Fruit fly (Drosophila melanogaster) whole organism, prepupa: Measurements from ENCODE around the gene CG32568.

Experiments
- CG15336 ChIP-seq: fragments of 200-800 bp; sonication (Bioruptor generic); IDR thresholded peaks from 2 replicates; pipeline ENCODE4 v1.3.6; 2022; ENCODE audit warnings: missing biosample characterization, missing genetic modification characterization
- CG1621 ChIP-seq: fragments of 200-800 bp; sonication (Bioruptor generic); optimal IDR thresholded peaks from 3 replicates; lab custom pipeline; 2018; ENCODE audit warnings: missing biosample characterization, mild to moderate bottlenecking, missing genetic modification characterization
- CG3919 ChIP-seq: fragments of 200-800 bp; sonication (Bioruptor generic); optimal IDR thresholded peaks from 3 replicates; lab custom pipeline; 2016; ENCODE audit warnings: missing biosample characterization, missing genetic modification characterization
- CG6854 ChIP-seq: fragments of 200-800 bp; sonication (Bioruptor generic); optimal IDR thresholded peaks from 2 replicates; lab custom pipeline; 2017; ENCODE audit warnings: missing biosample characterization, mild to moderate bottlenecking, missing genetic modification characterization
- CG8319 ChIP-seq: fragments of 200-800 bp; sonication (Bioruptor generic); optimal IDR thresholded peaks from 3 replicates; lab custom pipeline; 2016; ENCODE audit warnings: missing biosample characterization, missing genetic modification characterization
- Eip78C ChIP-seq: fragments of 200-800 bp; sonication (Bioruptor generic); peaks from one replicate; lab custom pipeline; 2016; ENCODE audit warnings: missing biosample characterization, missing genetic modification characterization
- Sox14 ChIP-seq: fragments of 200-800 bp; sonication (Bioruptor generic); optimal IDR thresholded peaks from 3 replicates; lab custom pipeline; 2016; ENCODE audit warnings: missing biosample characterization, missing genetic modification characterization
- dsx ChIP-seq: fragments of 200-800 bp; optimal IDR thresholded peaks from 3 replicates; lab custom pipeline; 2019; ENCODE audit warnings: missing biosample characterization, mild to moderate bottlenecking, missing genetic modification characterization, moderate library complexity; ENCODE audit not compliant: poor library complexity, severe bottlenecking
- fd59A ChIP-seq: fragments of 200-800 bp; sonication (Bioruptor generic); optimal IDR thresholded peaks from 2 replicates; lab custom pipeline; 2017; ENCODE audit warnings: missing biosample characterization, mild to moderate bottlenecking, missing genetic modification characterization, missing genetic modification reagents
- salr ChIP-seq, 2 experiments: fragments of 200-800 bp; sonication (Bioruptor generic); optimal IDR thresholded peaks; 3 replicates each; lab custom pipeline; 2016 to 2018; ENCODE audit warnings: missing biosample characterization in 2 of 2, missing genetic modification characterization in 2 of 2, mild to moderate bottlenecking in 1 of 2
- ss ChIP-seq, 2 experiments: fragments of 200-800 bp; sonication (Bioruptor generic); optimal IDR thresholded peaks; 2 replicates in 1 of 2; 3 replicates in 1 of 2; lab custom pipeline; 2017 to 2018; ENCODE audit warnings: mild to moderate bottlenecking in 2 of 2, missing biosample characterization in 2 of 2, missing genetic modification characterization in 2 of 2, moderate library complexity in 1 of 2
- svp ChIP-seq: fragments of 200-800 bp; sonication (Bioruptor generic); peaks from one replicate; lab custom pipeline; 2016; ENCODE audit warnings: missing biosample characterization, missing genetic modification characterization

CG32568 gene

dm6 chrX:16791058-16791457 lies 50.4 kb downstream of the CG32568 start, which contains the start of gene Rrp45:
TSS of gene Rrp45 (minus strand) at chrX:16791266.
- TF ChIP-seq CG15336 (GFP tag; lab: Robert Waterston, UW) (no peak), ss (GFP tag; optimal IDR thresholded peaks at IDR 0.05; lab: Kevin White, UChicago) (no peak), Eip78C (GFP tag; lab: Kevin White, UChicago) (peak; percentile 52), dsx (GFP tag; lab: Kevin White, UChicago) (no peak), CG3919 (GFP tag; lab: Kevin White, UChicago) (no peak), svp (no peak), Sox14 (GFP tag; lab: Kevin White, UChicago) (peak; percentile 18)

DNA sequence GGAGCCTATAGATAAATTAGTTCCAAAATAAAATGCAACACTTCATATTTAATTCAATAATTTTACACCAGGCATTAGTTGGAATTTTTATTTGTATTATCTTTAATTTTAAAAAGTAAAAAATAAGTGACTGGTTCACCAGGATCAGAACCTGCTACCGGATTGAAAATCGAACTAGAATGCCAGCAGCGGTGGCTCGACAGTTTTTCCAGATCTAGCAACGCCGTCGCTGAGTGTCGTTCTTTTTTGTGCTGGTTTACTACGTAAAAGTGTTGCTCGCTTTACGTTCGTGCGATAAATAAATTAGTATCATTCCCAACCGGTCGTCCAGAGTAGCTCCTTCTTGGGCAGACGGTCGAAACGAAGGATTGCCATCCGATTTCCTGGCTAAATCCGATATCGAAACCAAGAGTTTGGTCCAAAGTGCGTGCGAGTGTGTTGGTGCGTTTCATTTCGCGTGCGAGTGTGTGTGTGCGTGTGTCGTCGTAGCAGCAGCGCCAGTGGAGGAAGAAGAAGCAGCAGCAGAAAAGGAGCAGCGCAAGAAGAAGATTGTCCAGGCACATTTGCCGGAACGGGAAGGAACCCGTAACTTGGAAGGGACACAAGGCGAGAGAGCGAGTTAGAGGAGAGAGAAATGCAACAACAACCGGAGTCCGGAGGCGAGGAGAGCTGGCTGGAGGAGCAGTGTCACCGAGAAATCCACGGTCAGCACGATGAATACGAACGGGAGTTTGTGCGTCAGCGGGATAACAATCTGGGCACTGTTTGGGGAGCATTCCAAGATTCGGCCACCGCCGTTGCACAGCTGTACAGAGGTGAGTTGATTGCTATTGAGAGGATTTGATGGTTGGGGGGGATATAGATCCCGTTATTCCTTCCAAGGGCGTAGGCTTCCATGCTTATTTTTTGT lies 51.5 kb downstream of the CG32568 start, which contains the start of gene CG4768:
TSS of gene CG4768 (plus strand) at position 200 of the 910 bp plus-strand sequence.
- TF ChIP-seq CG1621 (tag; lab: Kevin White, UChicago) (peak; percentile 35), fd59A (GFP tag; lab: Kevin White, UChicago) (no peak), Eip78C (GFP tag; lab: Kevin White, UChicago) (peak; percentile 30), salr (GFP tag; optimal IDR thresholded peaks at IDR 0.05; lab: Kevin White, UChicago) (no peak), ss (GFP tag; optimal IDR thresholded peaks at IDR 0.05; lab: Kevin White, UChicago) (peak; percentile 22 to 29), CG8319 (GFP tag; lab: Kevin White, UChicago) (no peak), CG6854 (GFP tag; lab: Kevin White, UChicago) (peak; percentile 7)
